Fruit fly (Drosophila melanogaster) whole organism, adult: ENCODE measurements around the gene mRpL37.

Source experiments
- CG14711 ChIP-seq: fragments of 200-800 bp; sonication (Bioruptor generic); optimal IDR thresholded peaks from 2 replicates; lab custom pipeline; 2018; ENCODE audit warnings: missing biosample characterization, mild to moderate bottlenecking, missing genetic modification characterization, moderate library complexity
- Clk ChIP-seq: fragments of 200-800 bp; sonication (Bioruptor generic); optimal IDR thresholded peaks from 2 replicates; lab custom pipeline; 2017; ENCODE audit warnings: missing biosample characterization, missing genetic modification characterization
- Hr96 ChIP-seq: fragments of 200-800 bp; sonication (Bioruptor generic); optimal IDR thresholded peaks from 2 replicates; lab custom pipeline; 2016; ENCODE audit warnings: missing biosample characterization, missing genetic modification characterization
- cnc ChIP-seq, 2 experiments: fragments of >200 bp; optimal IDR thresholded peaks; 2 replicates each; lab custom pipeline; 2017

DNA sequence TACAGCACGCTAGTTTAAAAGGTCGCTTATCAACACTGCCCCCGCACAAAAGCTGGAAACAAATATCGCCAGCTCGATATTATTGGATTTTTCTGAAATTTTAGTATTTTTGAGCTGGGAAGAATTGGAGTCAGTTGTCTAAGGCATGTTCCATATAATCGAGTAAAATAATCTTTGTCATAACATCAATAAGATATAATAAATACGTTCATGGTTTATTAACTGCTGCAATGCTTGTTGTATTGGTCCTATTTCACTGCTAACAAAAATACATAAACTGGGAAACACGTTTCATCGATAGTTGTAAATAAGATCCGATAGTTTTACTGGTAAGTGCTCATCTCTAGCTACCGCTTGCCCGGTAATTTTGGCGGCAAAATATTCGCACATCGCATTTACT, 4.3 kb upstream of the mRpL37 start, which contains the start of the genes Art1 and Mcm5:
- TF ChIP-seq cnc (optimal IDR thresholded peaks at IDR 0.05; lab: Kevin White, UChicago) (no peak), Clk (GFP tag; lab: Kevin White, UChicago) (peak; percentile 5), CG14711 (tag; lab: Kevin White, UChicago) (peak; percentile 38), Hr96 (GFP tag; lab: Kevin White, UChicago) (peak; percentile 69)
